Worm (Caenorhabditis elegans) whole organism, early embryonic: ENCODE results near the gene srh-89.

Source experiments
- ama-1 ChIP-seq: fragments of 150-350 bp; optimal IDR thresholded peaks from 2 replicates; lab custom pipeline; 2014
- ceh-13 ChIP-seq: fragments of 200-800 bp; sonication (Bioruptor generic); optimal IDR thresholded peaks from 2 replicates; lab custom pipeline; 2018; ENCODE audit warnings: mild to moderate bottlenecking, missing genetic modification characterization, missing compliant biosample characterization
- ceh-36 ChIP-seq: sonication (generic microtip); optimal IDR thresholded peaks from 2 replicates; lab custom pipeline; 2016; ENCODE audit warnings: missing genetic modification characterization, inconsistent platforms, missing compliant biosample characterization
- flt-1 ChIP-seq: fragments of 200-800 bp; sonication (Bioruptor generic); IDR thresholded peaks from 2 replicates; pipeline ENCODE4 v1.3.6; 2022; ENCODE audit warnings: missing genetic modification characterization, missing compliant biosample characterization
- hmbx-1 ChIP-seq: sonication (generic microtip); optimal IDR thresholded peaks from 2 replicates; lab custom pipeline; 2016; ENCODE audit warnings: mild to moderate bottlenecking, missing genetic modification characterization, missing compliant biosample characterization
- scrt-1 ChIP-seq: fragments of 200-800 bp; sonication (Bioruptor generic); IDR thresholded peaks from 2 replicates; pipeline ENCODE4 v1.3.6; 2022; ENCODE audit warnings: missing genetic modification characterization, missing compliant biosample characterization

DNA sequence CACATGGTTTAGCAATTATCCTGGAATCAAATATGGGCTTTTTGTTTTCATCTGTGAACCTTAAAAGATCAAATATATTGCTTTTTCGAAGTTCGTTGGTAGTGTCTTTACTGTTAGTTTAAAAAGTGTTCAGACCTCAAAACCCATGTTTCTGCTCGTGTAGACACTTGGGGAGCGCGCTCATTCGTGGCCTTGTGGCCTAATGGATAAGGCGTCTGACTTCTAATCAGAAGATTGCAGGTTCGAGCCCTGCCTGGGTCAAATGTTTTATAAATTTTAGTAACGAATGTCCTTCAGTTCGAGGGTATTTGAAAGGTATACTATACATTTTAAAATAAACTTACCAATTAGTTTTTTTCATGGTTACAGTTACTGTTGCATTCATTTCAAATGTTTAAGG is 41.6 kb upstream of the srh-89 start:
- no peak for TF ChIP-seq scrt-1 (GFP tag; lab: Robert Waterston, UW)
- TF ChIP-seq ama-1 (lab: Kevin White, UChicago), result no peak
- TF ChIP-seq flt-1 (GFP tag; lab: Robert Waterston, UW), result no peak
- TF ChIP-seq ceh-13 (GFP tag; lab: Kevin White, UChicago), result no peak
- no peak for TF ChIP-seq hmbx-1 (tag; lab: Kevin White, UChicago)
- TF ChIP-seq ceh-36 (tag; lab: Kevin White, UChicago), result no peak
